Fruit fly (Drosophila melanogaster) whole organism, embryonic: Measurements from ENCODE around the gene CG15262.

Experiments
- Aef1 ChIP-seq: fragments of 200-800 bp; sonication (Bioruptor generic); IDR thresholded peaks from 3 replicates; pipeline ENCODE4 v1.3.6; 2022; ENCODE audit warnings: missing biosample characterization, missing genetic modification characterization
- CG10565 ChIP-seq: fragments of 200-800 bp; sonication (Bioruptor generic); optimal IDR thresholded peaks from 3 replicates; lab custom pipeline; 2016; ENCODE audit warnings: missing biosample characterization, mild to moderate bottlenecking, missing genetic modification characterization
- CG10959 ChIP-seq: fragments of 200-800 bp; sonication (Bioruptor generic); IDR thresholded peaks from 2 replicates; pipeline ENCODE4 v1.3.6; 2022; ENCODE audit warnings: missing biosample characterization, missing genetic modification characterization
- CG12071 ChIP-seq: fragments of 200-800 bp; sonication (Bioruptor generic); optimal IDR thresholded peaks from 3 replicates; lab custom pipeline; 2018; ENCODE audit warnings: missing biosample characterization, mild to moderate bottlenecking, missing genetic modification characterization
- CG12219 ChIP-seq: fragments of 200-800 bp; sonication (Bioruptor generic); optimal IDR thresholded peaks from 3 replicates; lab custom pipeline; 2018; ENCODE audit warnings: missing biosample characterization, mild to moderate bottlenecking, missing genetic modification characterization
- CG12236 ChIP-seq: fragments of 200-800 bp; sonication (Bioruptor generic); optimal IDR thresholded peaks from 2 replicates; lab custom pipeline; 2016; ENCODE audit warnings: missing biosample characterization, missing genetic modification characterization
- CG13894 ChIP-seq: fragments of 200-800 bp; sonication (Bioruptor generic); optimal IDR thresholded peaks from 3 replicates; lab custom pipeline; 2018; ENCODE audit warnings: missing biosample characterization, mild to moderate bottlenecking, missing genetic modification characterization, moderate library complexity
- CG14441 ChIP-seq: fragments of 200-800 bp; sonication (Bioruptor generic); IDR thresholded peaks from 2 replicates; pipeline ENCODE4 v1.3.6; 2022; ENCODE audit warnings: missing biosample characterization, missing genetic modification characterization
- CG14965 ChIP-seq: fragments of 200-800 bp; sonication (Bioruptor generic); optimal IDR thresholded peaks from 2 replicates; lab custom pipeline; 2016; ENCODE audit warnings: missing biosample characterization, missing genetic modification characterization, borderline replicate concordance
- CG15514 ChIP-seq: fragments of 200-800 bp; sonication (Bioruptor generic); optimal IDR thresholded peaks from 3 replicates; lab custom pipeline; 2017; ENCODE audit warnings: missing biosample characterization, missing genetic modification characterization, mild to moderate bottlenecking, moderate library complexity, missing genetic modification reagents
- CG17328 ChIP-seq: fragments of 200-800 bp; sonication (Bioruptor generic); IDR thresholded peaks from 2 replicates; pipeline ENCODE4 v1.3.6; 2022; ENCODE audit warnings: missing biosample characterization, missing genetic modification characterization
- CG17385 ChIP-seq: fragments of 200-800 bp; sonication (Bioruptor generic); optimal IDR thresholded peaks from 3 replicates; lab custom pipeline; 2018; ENCODE audit warnings: missing biosample characterization, mild to moderate bottlenecking, missing genetic modification characterization
- CG2120 ChIP-seq: fragments of 200-800 bp; sonication (Bioruptor generic); optimal IDR thresholded peaks from 3 replicates; lab custom pipeline; 2016; ENCODE audit warnings: missing biosample characterization, missing genetic modification characterization
- CG2875 ChIP-seq: fragments of 200-800 bp; sonication (Bioruptor generic); optimal IDR thresholded peaks from 2 replicates; lab custom pipeline; 2017; ENCODE audit warnings: missing biosample characterization, mild to moderate bottlenecking, missing genetic modification characterization, missing genetic modification reagents
- CG31365 ChIP-seq: fragments of 200-800 bp; sonication (Bioruptor generic); optimal IDR thresholded peaks from 2 replicates; lab custom pipeline; 2018; ENCODE audit warnings: missing biosample characterization, mild to moderate bottlenecking, missing genetic modification characterization
- CG33213 ChIP-seq: fragments of 200-800 bp; sonication (Bioruptor generic); optimal IDR thresholded peaks from 3 replicates; lab custom pipeline; 2016; ENCODE audit warnings: missing biosample characterization, missing genetic modification characterization
- CG3726 ChIP-seq: fragments of 200-800 bp; sonication (Bioruptor generic); IDR thresholded peaks from 3 replicates; pipeline ENCODE4, ENCODE4 v1.3.6; 2022; ENCODE audit warnings: missing biosample characterization, missing genetic modification characterization
- CG6254 ChIP-seq: fragments of 200-800 bp; sonication (Bioruptor generic); optimal IDR thresholded peaks from 3 replicates; lab custom pipeline; 2017; ENCODE audit warnings: mild to moderate bottlenecking, missing biosample characterization, missing genetic modification reagents, missing genetic modification characterization
- CG6272 ChIP-seq: fragments of 200-800 bp; sonication (Bioruptor generic); IDR thresholded peaks from 2 replicates; pipeline ENCODE4 v1.3.6; 2022; ENCODE audit warnings: missing biosample characterization, missing genetic modification characterization
- CG8359 ChIP-seq: fragments of 200-800 bp; sonication (Bioruptor generic); optimal IDR thresholded peaks from 2 replicates; lab custom pipeline; 2017; ENCODE audit warnings: missing biosample characterization, mild to moderate bottlenecking, missing genetic modification characterization, borderline replicate concordance
- Dll ChIP-seq: fragments of 200-800 bp; sonication (Bioruptor generic); IDR thresholded peaks from 4 replicates; pipeline ENCODE4 v1.3.6; 2022; ENCODE audit warnings: missing biosample characterization, missing genetic modification characterization; ENCODE audit not compliant: partially characterized antibody
- Ets65A ChIP-seq: fragments of 200-800 bp; sonication (Bioruptor generic); peaks from one replicate; lab custom pipeline; 2016; ENCODE audit warnings: missing biosample characterization, missing genetic modification characterization
- Ets97D ChIP-seq: fragments of 200-800 bp; sonication (Bioruptor generic); optimal IDR thresholded peaks from 3 replicates; lab custom pipeline; 2016; ENCODE audit warnings: missing biosample characterization, missing genetic modification characterization
- HLHmδ ChIP-seq: fragments of 200-800 bp; sonication (Bioruptor generic); optimal IDR thresholded peaks from 2 replicates; lab custom pipeline; 2018; ENCODE audit warnings: missing biosample characterization, mild to moderate bottlenecking, missing genetic modification characterization, moderate library complexity
- HmgD ChIP-seq: fragments of 200-800 bp; sonication (Bioruptor generic); optimal IDR thresholded peaks from 3 replicates; lab custom pipeline; 2016; ENCODE audit warnings: missing biosample characterization, missing genetic modification characterization
- MTF-1 ChIP-seq: fragments of 200-800 bp; sonication (Bioruptor generic); optimal IDR thresholded peaks from 2 replicates; lab custom pipeline; 2018; ENCODE audit warnings: missing biosample characterization, mild to moderate bottlenecking, missing genetic modification characterization, borderline replicate concordance
- Med ChIP-seq: fragments of 200-800 bp; sonication (Bioruptor generic); peaks from one replicate; lab custom pipeline; 2016; ENCODE audit warnings: missing biosample characterization, missing genetic modification characterization, mild to moderate bottlenecking, inconsistent platforms, moderate library complexity
- NK7.1 ChIP-seq: fragments of 200-800 bp; sonication (Bioruptor generic); optimal IDR thresholded peaks from 3 replicates; lab custom pipeline; 2016; ENCODE audit warnings: missing biosample characterization, missing genetic modification characterization
- Scr ChIP-seq: fragments of 200-800 bp; sonication (Bioruptor generic); IDR thresholded peaks from 2 replicates; pipeline ENCODE4 v1.3.6; 2022; ENCODE audit warnings: missing biosample characterization, missing genetic modification characterization; ENCODE audit not compliant: partially characterized antibody
- Sry-β ChIP-seq: fragments of 200-800 bp; sonication (Bioruptor generic); optimal IDR thresholded peaks from 2 replicates; lab custom pipeline; 2018; ENCODE audit warnings: missing biosample characterization, mild to moderate bottlenecking, missing genetic modification characterization, moderate library complexity
- Usf ChIP-seq: fragments of 200-800 bp; sonication (Bioruptor generic); optimal IDR thresholded peaks from 2 replicates; lab custom pipeline; 2017; ENCODE audit warnings: missing genotype, missing biosample characterization, missing genetic modification characterization
- aop ChIP-seq: fragments of 200-800 bp; sonication (Bioruptor generic); IDR thresholded peaks from 2 replicates; pipeline ENCODE4 v1.3.6; 2022; ENCODE audit warnings: missing biosample characterization, missing genetic modification characterization
- ara ChIP-seq: fragments of 200-800 bp; sonication (Bioruptor generic); IDR thresholded peaks from 2 replicates; pipeline ENCODE4 v1.3.6; 2022; ENCODE audit warnings: missing biosample characterization, missing genetic modification characterization
- bbx ChIP-seq: fragments of 200-800 bp; sonication (Bioruptor generic); IDR thresholded peaks from 2 replicates; pipeline ENCODE4 v1.3.6; 2022; ENCODE audit warnings: missing biosample characterization, missing genetic modification characterization; ENCODE audit not compliant: partially characterized antibody
- cas ChIP-seq: fragments of 200-800 bp; sonication (Bioruptor generic); IDR thresholded peaks from 2 replicates; pipeline ENCODE4 v1.3.6; 2022; ENCODE audit warnings: missing biosample characterization, missing genetic modification characterization
- chinmo ChIP-seq: fragments of 200-800 bp; sonication (Bioruptor generic); IDR thresholded peaks from 4 replicates; pipeline ENCODE4 v1.3.6; 2022; ENCODE audit warnings: missing biosample characterization, missing genetic modification characterization; ENCODE audit not compliant: partially characterized antibody
- crol ChIP-seq: fragments of 200-800 bp; sonication (Bioruptor generic); IDR thresholded peaks from 2 replicates; pipeline ENCODE4 v1.3.6; 2022; ENCODE audit warnings: missing biosample characterization, missing genetic modification characterization
- fd102C ChIP-seq: fragments of 200-800 bp; sonication (Bioruptor generic); optimal IDR thresholded peaks from 2 replicates; lab custom pipeline; 2018; ENCODE audit warnings: missing biosample characterization, mild to moderate bottlenecking, missing genetic modification characterization, moderate library complexity
- jing ChIP-seq: fragments of 200-800 bp; sonication (Bioruptor generic); optimal IDR thresholded peaks from 2 replicates; lab custom pipeline; 2018; ENCODE audit warnings: missing biosample characterization, mild to moderate bottlenecking, missing genetic modification characterization
- pb ChIP-seq: fragments of 200-800 bp; sonication (Bioruptor generic); optimal IDR thresholded peaks from 3 replicates; lab custom pipeline; 2016; ENCODE audit warnings: missing biosample characterization, missing genetic modification characterization
- ranshi ChIP-seq: fragments of 200-800 bp; sonication (Bioruptor generic); IDR thresholded peaks from 2 replicates; pipeline ENCODE4 v1.3.6; 2022; ENCODE audit warnings: missing biosample characterization, missing genetic modification characterization
- seq ChIP-seq: fragments of 200-800 bp; sonication (Bioruptor generic); IDR thresholded peaks from 2 replicates; pipeline ENCODE4 v1.3.6; 2022; ENCODE audit warnings: missing biosample characterization, missing genetic modification characterization
- slbo ChIP-seq: fragments of 200-800 bp; sonication (Bioruptor generic); IDR thresholded peaks from 2 replicates; pipeline ENCODE4 v1.3.6; 2022; ENCODE audit warnings: missing biosample characterization, missing genetic modification characterization
- slou ChIP-seq: fragments of 200-800 bp; sonication (Bioruptor generic); optimal IDR thresholded peaks from 3 replicates; lab custom pipeline; 2016; ENCODE audit warnings: missing biosample characterization, missing genetic modification characterization
- tin ChIP-seq: fragments of 200-800 bp; sonication (Bioruptor generic); optimal IDR thresholded peaks from 3 replicates; lab custom pipeline; 2016; ENCODE audit warnings: missing biosample characterization, missing genetic modification characterization
- ttk ChIP-seq: fragments of 200-800 bp; sonication (Bioruptor generic); IDR thresholded peaks from 2 replicates; pipeline ENCODE4 v2.1.2; 2022; ENCODE audit warnings: missing biosample characterization, missing genetic modification characterization

CG15262 gene

DNA sequence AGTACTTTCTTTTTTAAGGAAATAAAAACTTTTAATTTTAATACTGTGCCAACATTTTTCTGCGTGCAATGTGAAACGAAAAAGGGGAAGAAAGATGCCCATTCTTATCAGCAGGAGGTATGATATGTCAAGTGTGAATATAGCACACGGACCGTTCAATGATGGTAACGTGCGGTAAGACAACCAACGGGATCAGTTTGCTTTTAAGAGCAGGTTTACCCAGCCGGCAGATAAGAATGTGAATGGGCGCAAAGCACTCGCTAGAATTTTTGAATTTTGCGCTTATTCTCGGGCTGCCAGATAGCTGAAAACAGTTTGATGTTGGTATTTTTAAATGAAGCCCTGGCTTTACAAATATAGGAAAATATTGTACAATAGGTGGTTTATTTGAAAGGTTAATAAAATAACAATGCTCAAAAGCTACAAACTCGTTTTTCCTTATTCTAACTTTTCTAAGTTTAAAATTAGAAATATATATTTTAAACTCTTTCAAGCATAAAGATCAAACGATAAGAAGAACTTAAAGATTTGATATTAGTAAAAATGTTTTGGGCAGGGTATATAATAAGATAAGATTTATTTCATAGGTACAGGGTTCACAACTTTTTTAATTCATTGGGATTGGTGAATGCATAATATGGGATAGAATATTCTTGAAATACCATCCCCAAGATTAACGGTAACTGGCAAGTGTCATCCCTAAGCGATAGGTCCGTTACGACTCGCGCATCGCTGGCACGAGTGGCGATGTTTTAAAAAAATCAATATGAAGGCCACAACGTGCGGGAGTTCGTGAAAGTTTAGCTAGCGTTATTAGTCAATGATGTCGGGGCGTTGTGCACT lies 49.2 kb upstream of the CG15262 start, which contains the start of gene dao (continued):
- TF ChIP-seq CG14441 (GFP tag; lab: Robert Waterston, UW) (peak; percentile 56; the same call in 1 of the 2 replicates), Sry-β (GFP tag; lab: Kevin White, UChicago) (peak; percentile 46), aop (GFP tag; lab: Robert Waterston, UW) (0 out of 2 replicates have a peak, but pooled peaks have one; percentile 6), CG12236 (GFP tag; lab: Kevin White, UChicago) (no peak), NK7.1 (GFP tag; lab: Kevin White, UChicago) (no peak), seq (GFP tag; lab: Robert Waterston, UW) (no peak), crol (GFP tag; lab: Robert Waterston, UW) (no peak), slou (GFP tag; lab: Kevin White, UChicago) (peak; percentile 51), CG13894 (tag; lab: Kevin White, UChicago) (no peak), Aef1 (GFP tag; lab: Robert Waterston, UW) (peak; percentile 65), CG12219 (GFP tag; lab: Kevin White, UChicago) (no peak), MTF-1 (GFP tag; lab: Kevin White, UChicago) (peak; percentile 92), fd102C (GFP tag; lab: Kevin White, UChicago) (no peak), CG17328 (GFP tag; lab: Robert Waterston, UW) (peak; percentile 44; the same call in 1 of the 2 replicates), CG2120 (peak; percentile 70), CG3726 (GFP tag; lab: Robert Waterston, UW) (no peak), cas (GFP tag; lab: Robert Waterston, UW) (no peak)
- TF ChIP-seq, all 482 proteins: peak for 225

DNA sequence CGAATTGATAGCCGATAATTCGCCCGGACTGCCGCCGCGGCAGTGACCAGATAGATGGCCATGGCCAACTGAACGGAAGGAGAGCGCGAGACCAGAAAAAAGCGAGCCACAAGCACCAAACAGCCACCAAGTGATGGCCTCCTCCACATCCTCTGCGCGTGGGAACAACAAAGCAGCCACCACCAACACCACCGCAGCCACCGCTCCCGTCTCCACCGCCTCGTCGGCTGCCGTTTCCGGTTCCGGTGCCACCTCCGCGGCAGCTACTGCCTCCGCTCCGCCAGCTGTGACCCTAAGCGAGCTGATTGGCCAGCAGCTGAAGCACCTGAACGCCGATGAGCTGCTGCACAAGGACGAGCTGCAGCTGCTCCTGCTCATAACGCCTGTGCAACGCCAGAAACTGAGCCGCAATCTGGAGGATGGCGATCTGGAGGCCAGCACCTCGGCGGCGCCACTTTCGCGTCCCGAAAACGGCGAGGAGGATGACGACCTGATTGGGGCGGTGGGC lies 48.5 kb upstream of the CG15262 start:
- TF ChIP-seq Ets97D (GFP tag; lab: Kevin White, UChicago) (peak; percentile 55), Ets65A (GFP tag; lab: Kevin White, UChicago) (peak; percentile 79), CG6254 (GFP tag; lab: Kevin White, UChicago) (no peak), bbx (no peak), CG14965 (GFP tag; lab: Kevin White, UChicago) (peak; percentile 14), slbo (GFP tag; lab: Robert Waterston, UW) (no peak), HLHmδ (GFP tag; lab: Kevin White, UChicago) (peak; percentile 19), Med (GFP tag; lab: Kevin White, UChicago) (peak; percentile 79), HmgD (no peak), tin (GFP tag; lab: Kevin White, UChicago) (no peak), Usf (no peak), CG33213 (GFP tag; lab: Kevin White, UChicago) (no peak), ara (peak; percentile 12; the same call in 1 of the 2 replicates), CG31365 (tag; lab: Kevin White, UChicago) (no peak), CG10565 (GFP tag; lab: Kevin White, UChicago) (no peak), ttk (0 out of 2 replicates have a peak, but pooled peaks have one; percentile 3), ranshi (GFP tag; lab: Robert Waterston, UW) (0 out of 2 replicates have a peak, but pooled peaks have one; percentile 0), CG15514 (GFP tag; lab: Kevin White, UChicago) (no peak), CG2875 (no peak), Dll (peak; percentile 22; the same call in 1 of the 4 replicates), CG10959 (GFP tag; lab: Robert Waterston, UW) (no peak), CG6272 (0 out of 2 replicates have a peak, but pooled peaks have one; percentile 1), MTF-1 (GFP tag; lab: Kevin White, UChicago) (peak; percentile 29), pb (GFP tag; lab: Kevin White, UChicago) (peak; percentile 39), Scr (GFP tag; lab: Robert Waterston, UW) (peak; percentile 5; the same call in 1 of the 2 replicates), CG17385 (GFP tag; lab: Kevin White, UChicago) (no peak), CG8359 (GFP tag; lab: Kevin White, UChicago) (peak; percentile 8), chinmo (0 out of 4 replicates have a peak, but pooled peaks have one; percentile 36), CG12071 (no peak), jing (GFP tag; lab: Kevin White, UChicago) (no peak)
